Fruit fly (Drosophila melanogaster) whole organism: ENCODE results near the gene tefu.

Experiments used
- CG8478 ChIP-seq: fragments of >200 bp; optimal IDR thresholded peaks from 2 replicates; lab custom pipeline; 2018; ENCODE audit warnings: inconsistent platforms
- Dll ChIP-seq: fragments of >200 bp; optimal IDR thresholded peaks from 2 replicates; lab custom pipeline; 2017
- pan ChIP-seq: fragments of >200 bp; optimal IDR thresholded peaks from 2 replicates; lab custom pipeline; 2017
- psq ChIP-seq: fragments of >200 bp; optimal IDR thresholded peaks from 2 replicates; lab custom pipeline; 2017
- usp ChIP-seq: fragments of >200 bp; optimal IDR thresholded peaks from 2 replicates; lab custom pipeline; 2017; ENCODE audit warnings: missing biosample characterization, missing genetic modification characterization, mixed read lengths

- TF ChIP-seq psq (lab: Kevin White, UChicago) (no peak), pan (peak; percentile 3), usp (GFP tag; lab: Kevin White, UChicago) (no peak), Dll (lab: Kevin White, UChicago) (no peak), CG8478 (no peak)
These were observed 48.0 kb upstream of the tefu start for dm6 chr3R:15289828-15290641.
